Worm (Caenorhabditis elegans): ENCODE measurements around the gene C16C8.21.

DNA sequence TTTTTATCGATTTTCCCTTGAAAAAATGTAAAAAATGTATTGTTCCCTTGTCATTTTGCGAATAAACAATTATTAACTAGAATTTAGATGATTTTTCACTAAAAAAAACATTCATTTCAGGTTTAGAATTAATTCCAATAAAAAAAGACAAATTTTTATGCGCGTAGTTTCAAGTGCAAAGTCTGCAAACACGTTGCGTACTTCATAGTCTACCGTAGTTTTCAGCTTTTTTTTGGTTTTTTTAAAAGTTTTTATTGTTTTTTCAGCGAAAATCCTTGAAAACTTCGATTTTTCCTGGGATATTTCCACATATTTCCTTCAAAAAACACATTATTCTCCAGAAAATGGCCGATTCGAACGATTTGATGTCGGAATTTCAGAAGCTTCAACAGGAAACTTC lies 5.5 kb downstream of the C16C8.21 start, which contains the start of gene C16C8.11:
- TF ChIP-seq pax-3 (tag; optimal IDR thresholded peaks at IDR 0.05) (no peak), hlh-4 (tag; optimal IDR thresholded peaks at IDR 0.05) (no peak), nhr-90 (tag; optimal IDR thresholded peaks at IDR 0.05; ENCODE audit: poor library complexity) (no peak), nhr-77 (tag; optimal IDR thresholded peaks at IDR 0.05) (no peak), dpl-1 (GFP tag; optimal IDR thresholded peaks at IDR 0.05) (no peak), efl-3 (GFP tag; optimal IDR thresholded peaks at IDR 0.05) (no peak), tbx-2 (tag; optimal IDR thresholded peaks at IDR 0.05) (no peak), ama-1 (optimal IDR thresholded peaks at IDR 0.05) (no peak), mef-2 (tag; optimal IDR thresholded peaks at IDR 0.05) (no peak), sup-37 (GFP tag; optimal IDR thresholded peaks at IDR 0.05) (no peak), ztf-11 (tag; optimal IDR thresholded peaks at IDR 0.05) (no peak), ztf-4 (tag; optimal IDR thresholded peaks at IDR 0.05) (no peak), skn-1 (tag; optimal IDR thresholded peaks at IDR 0.05) (no peak), nhr-11 (tag; optimal IDR thresholded peaks at IDR 0.05) (no peak)
